Fruit fly (Drosophila melanogaster) whole organism, embryonic: Measurements from ENCODE around the gene TFAM.

Experiments used
- ATbp ChIP-seq: fragments of 200-800 bp; sonication (Bioruptor generic); optimal IDR thresholded peaks from 2 replicates; lab custom pipeline; 2017; ENCODE audit warnings: missing biosample characterization, mild to moderate bottlenecking, missing genetic modification characterization, missing genetic modification reagents
- CG11093 ChIP-seq: fragments of 200-800 bp; sonication (Bioruptor generic); IDR thresholded peaks from 3 replicates; pipeline ENCODE4 v1.3.6; 2022; ENCODE audit warnings: missing biosample characterization, missing genetic modification characterization
- CG11695 ChIP-seq: fragments of 200-800 bp; sonication (Bioruptor generic); IDR thresholded peaks from 3 replicates; pipeline ENCODE4 v1.3.6; 2022; ENCODE audit warnings: missing biosample characterization, missing genetic modification characterization
- CG12769 ChIP-seq: fragments of 200-800 bp; sonication (Bioruptor generic); optimal IDR thresholded peaks from 2 replicates; lab custom pipeline; 2019; ENCODE audit warnings: missing biosample characterization, mild to moderate bottlenecking, missing genetic modification characterization, moderate library complexity
- CG13287 ChIP-seq: fragments of 200-800 bp; sonication (Bioruptor generic); IDR thresholded peaks from 2 replicates; pipeline ENCODE4 v1.3.6; 2022; ENCODE audit warnings: missing biosample characterization, missing genetic modification characterization; ENCODE audit not compliant: partially characterized antibody
- CG14441 ChIP-seq: fragments of 200-800 bp; sonication (Bioruptor generic); IDR thresholded peaks from 2 replicates; pipeline ENCODE4 v1.3.6; 2022; ENCODE audit warnings: missing biosample characterization, missing genetic modification characterization
- CG15269 ChIP-seq: fragments of 200-800 bp; sonication (Bioruptor generic); optimal IDR thresholded peaks from 2 replicates; lab custom pipeline; 2018; ENCODE audit warnings: missing biosample characterization, mild to moderate bottlenecking, missing genetic modification characterization, moderate library complexity
- CG15479 ChIP-seq: fragments of 200-800 bp; sonication (Bioruptor generic); optimal IDR thresholded peaks from 3 replicates; lab custom pipeline; 2019; ENCODE audit warnings: missing biosample characterization, mild to moderate bottlenecking, missing genetic modification characterization, moderate library complexity
- CG1603 ChIP-seq: fragments of 200-800 bp; sonication (Bioruptor generic); optimal IDR thresholded peaks from 2 replicates; lab custom pipeline; 2019; ENCODE audit warnings: missing biosample characterization, mild to moderate bottlenecking, missing genetic modification characterization, moderate library complexity
- CG16815 ChIP-seq: fragments of 200-800 bp; sonication (Bioruptor generic); optimal IDR thresholded peaks from 3 replicates; lab custom pipeline; 2017; ENCODE audit warnings: missing biosample characterization, mild to moderate bottlenecking, missing genetic modification characterization
- CG17328 ChIP-seq: fragments of 200-800 bp; sonication (Bioruptor generic); IDR thresholded peaks from 2 replicates; pipeline ENCODE4 v1.3.6; 2022; ENCODE audit warnings: missing biosample characterization, missing genetic modification characterization
- CG1792 ChIP-seq: fragments of 200-800 bp; sonication (Bioruptor generic); optimal IDR thresholded peaks from 2 replicates; lab custom pipeline; 2016; ENCODE audit warnings: missing biosample characterization, missing genetic modification characterization
- CG2120 ChIP-seq: fragments of 200-800 bp; sonication (Bioruptor generic); optimal IDR thresholded peaks from 3 replicates; lab custom pipeline; 2016; ENCODE audit warnings: missing biosample characterization, missing genetic modification characterization
- CG2202 ChIP-seq: fragments of 200-800 bp; sonication (Bioruptor generic); optimal IDR thresholded peaks from 2 replicates; lab custom pipeline; 2018; ENCODE audit warnings: missing biosample characterization, mild to moderate bottlenecking, missing genetic modification characterization
- CG2712 ChIP-seq: fragments of 200-800 bp; optimal IDR thresholded peaks from 3 replicates; lab custom pipeline; 2019; ENCODE audit warnings: missing biosample characterization, mild to moderate bottlenecking, missing genetic modification characterization, moderate library complexity
- CG2875 ChIP-seq: fragments of 200-800 bp; sonication (Bioruptor generic); optimal IDR thresholded peaks from 2 replicates; lab custom pipeline; 2017; ENCODE audit warnings: missing biosample characterization, mild to moderate bottlenecking, missing genetic modification characterization, missing genetic modification reagents
- CG3065 ChIP-seq: fragments of 200-800 bp; sonication (Bioruptor generic); optimal IDR thresholded peaks from 2 replicates; lab custom pipeline; 2016; ENCODE audit warnings: missing biosample characterization, missing genetic modification characterization
- CG34422 ChIP-seq: fragments of 200-800 bp; sonication (Bioruptor generic); IDR thresholded peaks from 3 replicates; pipeline ENCODE4 v1.3.6; 2022; ENCODE audit warnings: missing biosample characterization, missing genetic modification characterization
- CG4424 ChIP-seq: fragments of 200-800 bp; sonication (Bioruptor generic); optimal IDR thresholded peaks from 3 replicates; lab custom pipeline; 2016; ENCODE audit warnings: missing biosample characterization, missing genetic modification characterization
- CG7271 ChIP-seq: fragments of 200-800 bp; sonication (Bioruptor generic); optimal IDR thresholded peaks from 2 replicates; lab custom pipeline; 2018; ENCODE audit warnings: missing biosample characterization, mild to moderate bottlenecking, missing genetic modification characterization, moderate library complexity
- CG8765 ChIP-seq: fragments of 200-800 bp; sonication (Bioruptor generic); IDR thresholded peaks from 2 replicates; pipeline ENCODE4 v1.3.6; 2022; ENCODE audit warnings: missing biosample characterization, missing genetic modification characterization
- Dref ChIP-seq: fragments of 200-800 bp; sonication (Bioruptor generic); IDR thresholded peaks from 2 replicates; pipeline ENCODE4 v1.3.6; 2022; ENCODE audit warnings: missing biosample characterization, missing genetic modification characterization
- E2f2 ChIP-seq: fragments of 200-800 bp; sonication (Bioruptor generic); IDR thresholded peaks from 2 replicates; pipeline ENCODE4 v1.3.6; 2022; ENCODE audit warnings: missing biosample characterization, missing genetic modification characterization
- H2.0 ChIP-seq: fragments of 200-800 bp; sonication (Bioruptor generic); IDR thresholded peaks from 2 replicates; pipeline ENCODE4 v1.3.6; 2022; ENCODE audit warnings: missing biosample characterization, missing genetic modification characterization
- Mad ChIP-seq: fragments of 200-800 bp; sonication (Bioruptor generic); optimal IDR thresholded peaks from 2 replicates; lab custom pipeline; 2016; ENCODE audit warnings: missing biosample characterization, missing genetic modification characterization
- Mes4 ChIP-seq: fragments of 200-800 bp; sonication (Bioruptor generic); optimal IDR thresholded peaks from 2 replicates; lab custom pipeline; 2016; ENCODE audit warnings: missing biosample characterization, missing genetic modification characterization
- Myb ChIP-seq: fragments of 200-800 bp; sonication (Bioruptor generic); optimal IDR thresholded peaks from 2 replicates; lab custom pipeline; 2016; ENCODE audit warnings: missing biosample characterization, missing genetic modification characterization
- Sox100B ChIP-seq: fragments of 200-800 bp; sonication (Bioruptor generic); optimal IDR thresholded peaks from 3 replicates; lab custom pipeline; 2018; ENCODE audit warnings: missing biosample characterization, mild to moderate bottlenecking, missing genetic modification characterization
- TFAM ChIP-seq: fragments of 200-800 bp; sonication (Bioruptor generic); optimal IDR thresholded peaks from 2 replicates; lab custom pipeline; 2017; ENCODE audit warnings: missing biosample characterization, missing genetic modification characterization, inconsistent platforms
- Trl ChIP-seq, 3 experiments: fragments of >200 bp in 2 of 3; fragments of 200-800 bp in 1 of 3; sonication (Bioruptor generic) in 1 of 3; optimal IDR thresholded peaks; 2 replicates in 1 of 3; 3 replicates in 2 of 3; lab custom pipeline; 2016 to 2017; ENCODE audit warnings: missing biosample characterization in 1 of 3, missing genetic modification characterization in 1 of 3
- az2 ChIP-seq: fragments of 200-800 bp; sonication (Bioruptor generic); optimal IDR thresholded peaks from 3 replicates; lab custom pipeline; 2016; ENCODE audit warnings: missing biosample characterization, missing genetic modification characterization
- crc ChIP-seq: fragments of 200-800 bp; sonication (Bioruptor generic); optimal IDR thresholded peaks from 2 replicates; lab custom pipeline; 2016; ENCODE audit warnings: missing biosample characterization, missing genetic modification characterization
- en ChIP-seq: fragments of 200-800 bp; sonication (Bioruptor generic); optimal IDR thresholded peaks from 2 replicates; lab custom pipeline; 2016; ENCODE audit warnings: missing biosample characterization, missing genetic modification characterization
- ewg ChIP-seq: fragments of 200-800 bp; sonication (Bioruptor generic); optimal IDR thresholded peaks from 3 replicates; lab custom pipeline; 2017; ENCODE audit warnings: mild to moderate bottlenecking, missing biosample characterization, missing genetic modification reagents, missing genetic modification characterization
- fd96Cb ChIP-seq: fragments of 200-800 bp; sonication (Bioruptor generic); optimal IDR thresholded peaks from 2 replicates; lab custom pipeline; 2018; ENCODE audit warnings: missing biosample characterization, mild to moderate bottlenecking, missing genetic modification characterization, moderate library complexity
- grn ChIP-seq: fragments of 200-800 bp; sonication (Bioruptor generic); optimal IDR thresholded peaks from 3 replicates; lab custom pipeline; 2017; ENCODE audit warnings: missing biosample characterization, missing genetic modification characterization
- h ChIP-seq: fragments of >200 bp; optimal IDR thresholded peaks from 2 replicates; lab custom pipeline; 2017
- hbn ChIP-seq: fragments of 200-800 bp; sonication (Bioruptor generic); IDR thresholded peaks from 2 replicates; pipeline ENCODE4 v1.3.6; 2022; ENCODE audit warnings: missing biosample characterization, missing genetic modification characterization; ENCODE audit not compliant: partially characterized antibody
- insv ChIP-seq, 2 experiments: fragments of 200-800 bp; sonication (Bioruptor generic); optimal IDR thresholded peaks; 3 replicates each; lab custom pipeline; 2016 to 2018; ENCODE audit warnings: missing biosample characterization in 2 of 2, missing genetic modification characterization in 2 of 2
- knrl ChIP-seq: fragments of 200-800 bp; sonication (Bioruptor generic); IDR thresholded peaks from 3 replicates; pipeline ENCODE4 v1.3.6; 2022; ENCODE audit warnings: missing biosample characterization, missing genetic modification characterization; ENCODE audit not compliant: partially characterized antibody
- luna ChIP-seq: fragments of 200-800 bp; sonication (Bioruptor generic); optimal IDR thresholded peaks from 2 replicates; lab custom pipeline; 2016; ENCODE audit warnings: missing biosample characterization, missing genetic modification characterization
- mam ChIP-seq: fragments of 200-800 bp; sonication (Bioruptor generic); optimal IDR thresholded peaks from 3 replicates; lab custom pipeline; 2016; ENCODE audit warnings: missing biosample characterization, missing genetic modification characterization
- sc ChIP-seq, 3 experiments: fragments of >200 bp in 2 of 3; fragments of 200-800 bp in 1 of 3; sonication (Bioruptor generic) in 1 of 3; optimal IDR thresholded peaks; 2 replicates in 2 of 3; 3 replicates in 1 of 3; lab custom pipeline; 2017; ENCODE audit warnings: mild to moderate bottlenecking in 1 of 3, missing biosample characterization in 1 of 3, missing genetic modification characterization in 1 of 3, missing genetic modification reagents in 1 of 3
- schlank ChIP-seq: fragments of 200-800 bp; sonication (Bioruptor generic); optimal IDR thresholded peaks from 2 replicates; lab custom pipeline; 2018; ENCODE audit warnings: missing biosample characterization, mild to moderate bottlenecking, missing genetic modification characterization
- scrt ChIP-seq: fragments of 200-800 bp; sonication (Bioruptor generic); optimal IDR thresholded peaks from 2 replicates; lab custom pipeline; 2018; ENCODE audit warnings: missing biosample characterization, mild to moderate bottlenecking, missing genetic modification characterization, moderate library complexity
- sisA ChIP-seq: fragments of 200-800 bp; sonication (Bioruptor generic); IDR thresholded peaks from 2 replicates; pipeline ENCODE4 v1.3.6; 2022; ENCODE audit warnings: missing biosample characterization, missing genetic modification characterization
- tll ChIP-seq, 2 experiments: fragments of 200-800 bp in 1 of 2; fragments of >200 bp in 1 of 2; sonication (Bioruptor generic) in 1 of 2; optimal IDR thresholded peaks; 2 replicates each; lab custom pipeline; 2017 to 2019; ENCODE audit warnings: missing biosample characterization in 2 of 2, missing genetic modification characterization in 2 of 2, mild to moderate bottlenecking in 1 of 2, moderate library complexity in 1 of 2
- z ChIP-seq: fragments of 200-800 bp; sonication (Bioruptor generic); IDR thresholded peaks from 3 replicates; pipeline ENCODE4 v1.3.6; 2022; ENCODE audit warnings: missing biosample characterization, missing genetic modification characterization
- zen ChIP-seq: fragments of 200-800 bp; sonication (Bioruptor generic); optimal IDR thresholded peaks from 3 replicates; lab custom pipeline; 2018; ENCODE audit warnings: missing biosample characterization, mild to moderate bottlenecking, missing genetic modification characterization, moderate library complexity

The TFAM gene

DNA sequence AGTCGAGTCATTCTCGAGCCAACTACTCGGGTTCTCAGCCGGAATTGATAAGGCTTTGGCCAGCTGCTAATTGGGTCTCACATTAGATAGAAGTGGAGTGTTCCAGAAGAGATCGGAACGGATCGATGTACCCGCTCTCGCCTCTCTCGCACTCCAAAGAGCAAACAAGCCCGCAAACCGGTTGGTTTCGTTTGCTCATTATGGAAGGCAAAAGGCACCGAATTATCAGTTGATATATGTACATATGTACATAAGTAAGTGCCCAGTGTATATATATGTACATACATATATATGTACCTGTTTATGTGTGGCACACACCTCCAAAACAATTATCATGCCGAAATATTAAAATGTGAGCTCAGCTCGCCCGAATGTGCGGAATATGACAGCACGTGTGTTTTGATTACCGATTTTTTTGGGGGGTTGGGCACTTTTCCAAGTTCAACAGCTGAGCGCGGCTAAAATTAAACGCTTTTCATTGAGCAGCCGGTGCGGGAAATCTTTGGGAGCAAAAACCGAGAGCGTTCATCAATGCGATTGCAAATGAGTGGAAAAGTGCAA, 21.0 kb downstream of the TFAM start (continued):
- TF ChIP-seq CG2120 (GFP tag; lab: Kevin White, UChicago), result no peak
- TF ChIP-seq az2 (GFP tag; lab: Kevin White, UChicago), result no peak
- TF ChIP-seq CG3065 (GFP tag; lab: Kevin White, UChicago), result no peak
- TF ChIP-seq insv (GFP tag; optimal IDR thresholded peaks at IDR 0.05; lab: Kevin White, UChicago), result peak in 1 of 2 experiments; percentile 35
- no peak for TF ChIP-seq CG15269
- TF ChIP-seq CG2875 (GFP tag; lab: Kevin White, UChicago), result peak; percentile 5
- no peak for TF ChIP-seq Mes4 (GFP tag; lab: Kevin White, UChicago)
- no peak for TF ChIP-seq E2f2 (GFP tag; lab: Robert Waterston, UW)
- TF ChIP-seq h, result no peak
- no peak for TF ChIP-seq z
- TF ChIP-seq fd96Cb (tag; lab: Kevin White, UChicago), result no peak
- TF ChIP-seq grn (GFP tag; lab: Kevin White, UChicago), result peak; percentile 16
- TF ChIP-seq CG4424, result no peak
- TF ChIP-seq Dref (GFP tag; lab: Robert Waterston, UW), result no peak
- TF ChIP-seq Mad (GFP tag; lab: Kevin White, UChicago), result no peak
- TF ChIP-seq H2.0, result no peak
- peak; percentile 27 for TF ChIP-seq CG12769 (tag; lab: Kevin White, UChicago)
- TF ChIP-seq ATbp, result peak; percentile 73
- no peak for TF ChIP-seq sc (optimal IDR thresholded peaks at IDR 0.05; lab: Kevin White, UChicago)
- TF ChIP-seq sc (GFP tag; optimal IDR thresholded peaks at IDR 0.05; lab: Kevin White, UChicago), result no peak
- TF ChIP-seq CG16815, result no peak
- no peak for TF ChIP-seq knrl (GFP tag; lab: Robert Waterston, UW)
- TF ChIP-seq mam, result no peak
- TF ChIP-seq Myb (GFP tag; lab: Kevin White, UChicago), result no peak
- TF ChIP-seq zen, result no peak
- no peak for TF ChIP-seq CG11093 (GFP tag; lab: Robert Waterston, UW)
- no peak for TF ChIP-seq sisA (GFP tag; lab: Robert Waterston, UW)
- peak in 1 of 2 experiments; percentile 13 for TF ChIP-seq tll (GFP tag; optimal IDR thresholded peaks at IDR 0.05; lab: Kevin White, UChicago)
- no peak for TF ChIP-seq CG14441 (GFP tag; lab: Robert Waterston, UW)
- no peak for TF ChIP-seq Sox100B
- TF ChIP-seq TFAM (GFP tag; lab: Kevin White, UChicago), result no peak
- TF ChIP-seq CG2202 (tag; lab: Kevin White, UChicago), result peak; percentile 36
- no peak for TF ChIP-seq CG34422
- TF ChIP-seq CG15479 (GFP tag; lab: Kevin White, UChicago), result no peak
- no peak for TF ChIP-seq ewg (GFP tag; lab: Kevin White, UChicago)
- TF ChIP-seq scrt, result no peak
- no peak for TF ChIP-seq CG8765 (GFP tag; lab: Robert Waterston, UW)
- no peak for TF ChIP-seq CG7271
- TF ChIP-seq hbn (GFP tag; lab: Robert Waterston, UW), result 0 out of 2 replicates have a peak, but pooled peaks have one; percentile 35
- TF ChIP-seq CG13287 (GFP tag; lab: Robert Waterston, UW), result 0 out of 2 replicates have a peak, but pooled peaks have one; percentile 12
- no peak for TF ChIP-seq CG2712 (tag; lab: Kevin White, UChicago)
- peak; percentile 65 to 76 for TF ChIP-seq Trl (optimal IDR thresholded peaks at IDR 0.05; lab: Kevin White, UChicago)
- no peak for TF ChIP-seq Trl (GFP tag; optimal IDR thresholded peaks at IDR 0.05; lab: Kevin White, UChicago)
- peak; percentile 6; the same call in 1 of the 3 replicates for TF ChIP-seq CG11695 (GFP tag; lab: Robert Waterston, UW)
- peak; percentile 56 for TF ChIP-seq CG1603
- no peak for TF ChIP-seq schlank (tag; lab: Kevin White, UChicago)
- TF ChIP-seq CG17328 (GFP tag; lab: Robert Waterston, UW), result no peak; the same call in 1 of the 2 replicates
- no peak for TF ChIP-seq crc (GFP tag; lab: Kevin White, UChicago)
- no peak for TF ChIP-seq luna (GFP tag; lab: Kevin White, UChicago)
- no peak for TF ChIP-seq en (GFP tag; lab: Kevin White, UChicago)
- TF ChIP-seq CG1792 (GFP tag; lab: Kevin White, UChicago), result no peak
